Fruit fly (Drosophila melanogaster): Measurements from ENCODE around the gene DNAlig4.
A peak's percentile ranks its signal among the peaks of the same experiment; 100 is the strongest.

Gene DNAlig4

DNA sequence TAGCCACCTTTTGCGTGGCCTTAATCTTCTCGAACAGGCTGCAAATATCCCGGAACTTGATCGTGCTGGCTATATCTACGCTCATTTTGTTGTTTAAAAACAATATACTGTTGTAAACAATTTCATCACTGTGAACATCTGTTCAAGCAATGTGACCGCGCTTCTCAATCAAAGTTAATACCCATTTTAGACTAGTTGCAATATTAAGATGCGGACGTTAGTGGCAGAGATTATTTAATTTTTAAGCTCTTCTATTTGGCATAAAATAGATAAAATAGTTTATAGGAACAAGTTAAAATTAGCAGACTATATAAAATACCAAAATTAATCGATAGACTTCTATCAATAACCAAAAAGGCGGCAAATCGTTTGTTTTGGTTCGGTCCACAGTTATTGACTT is at the start of gene DNAlig4, which contains the start of gene CG11164:
DNAlig4 (minus strand) TSS at position 156 of the 400 bp plus-strand sequence.
CG11164 (plus strand) TSS at position 359 of the 400 bp plus-strand sequence.
- TF ChIP-seq salr (GFP tag; optimal IDR thresholded peaks at IDR 0.05) (no peak), Sox102F (GFP tag; optimal IDR thresholded peaks at IDR 0.05) (no peak), CG31627 (GFP tag; optimal IDR thresholded peaks at IDR 0.05) (no peak), CG34406 (GFP tag; optimal IDR thresholded peaks at IDR 0.05) (no peak), CG32006 (GFP tag; optimal IDR thresholded peaks at IDR 0.05) (no peak), spab (GFP tag; optimal IDR thresholded peaks at IDR 0.05) (no peak), dac (GFP tag; optimal IDR thresholded peaks at IDR 0.05) (no peak), fd59A (GFP tag; optimal IDR thresholded peaks at IDR 0.05) (no peak), Eip93F (GFP tag; optimal IDR thresholded peaks at IDR 0.05) (no peak), svp (GFP tag) (no peak), CG16779 (tag; optimal IDR thresholded peaks at IDR 0.05) (no peak), pdm3 (GFP tag; optimal IDR thresholded peaks at IDR 0.05) (no peak), CG3919 (GFP tag; optimal IDR thresholded peaks at IDR 0.05) (no peak)

DNA sequence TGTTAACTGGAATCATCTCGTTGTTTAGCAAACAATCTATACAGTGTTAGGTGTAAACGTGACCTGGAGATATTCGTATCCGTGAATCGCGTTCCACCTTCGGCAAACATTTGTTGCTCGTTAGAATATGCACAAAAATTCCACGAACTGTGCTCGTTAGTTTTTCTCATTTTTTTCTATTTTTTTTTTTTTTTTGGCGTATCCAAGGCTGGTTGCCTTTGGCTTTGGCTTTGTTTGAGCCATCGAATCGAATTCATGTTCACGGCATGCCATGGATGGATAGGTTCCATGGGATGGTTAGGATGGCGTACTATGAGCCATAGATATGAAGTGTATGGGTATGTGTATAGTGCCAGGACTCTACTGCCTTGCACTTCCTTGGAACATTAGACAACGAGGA is 32.1 kb upstream of the DNAlig4 start:
- TF ChIP-seq CG11902 (GFP tag; optimal IDR thresholded peaks at IDR 0.05) (no peak), CG8632 (GFP tag; optimal IDR thresholded peaks at IDR 0.05) (no peak), CG6276 (GFP tag; optimal IDR thresholded peaks at IDR 0.05) (no peak), lz (GFP tag; optimal IDR thresholded peaks at IDR 0.05) (no peak), Eip78C (GFP tag) (no peak), Sox14 (GFP tag; optimal IDR thresholded peaks at IDR 0.05) (no peak), acj6 (GFP tag; optimal IDR thresholded peaks at IDR 0.05) (no peak), svp (GFP tag) (no peak), esn (GFP tag; optimal IDR thresholded peaks at IDR 0.05) (no peak), fd59A (GFP tag; optimal IDR thresholded peaks at IDR 0.05) (no peak), CG7368 (GFP tag; optimal IDR thresholded peaks at IDR 0.05) (no peak), fkh (GFP tag; optimal IDR thresholded peaks at IDR 0.05) (no peak), CG10669 (GFP tag; optimal IDR thresholded peaks at IDR 0.05) (no peak), CG16779 (tag; optimal IDR thresholded peaks at IDR 0.05) (no peak), CG4318 (GFP tag; optimal IDR thresholded peaks at IDR 0.05) (no peak), pdm3 (GFP tag; optimal IDR thresholded peaks at IDR 0.05) (no peak)

DNA sequence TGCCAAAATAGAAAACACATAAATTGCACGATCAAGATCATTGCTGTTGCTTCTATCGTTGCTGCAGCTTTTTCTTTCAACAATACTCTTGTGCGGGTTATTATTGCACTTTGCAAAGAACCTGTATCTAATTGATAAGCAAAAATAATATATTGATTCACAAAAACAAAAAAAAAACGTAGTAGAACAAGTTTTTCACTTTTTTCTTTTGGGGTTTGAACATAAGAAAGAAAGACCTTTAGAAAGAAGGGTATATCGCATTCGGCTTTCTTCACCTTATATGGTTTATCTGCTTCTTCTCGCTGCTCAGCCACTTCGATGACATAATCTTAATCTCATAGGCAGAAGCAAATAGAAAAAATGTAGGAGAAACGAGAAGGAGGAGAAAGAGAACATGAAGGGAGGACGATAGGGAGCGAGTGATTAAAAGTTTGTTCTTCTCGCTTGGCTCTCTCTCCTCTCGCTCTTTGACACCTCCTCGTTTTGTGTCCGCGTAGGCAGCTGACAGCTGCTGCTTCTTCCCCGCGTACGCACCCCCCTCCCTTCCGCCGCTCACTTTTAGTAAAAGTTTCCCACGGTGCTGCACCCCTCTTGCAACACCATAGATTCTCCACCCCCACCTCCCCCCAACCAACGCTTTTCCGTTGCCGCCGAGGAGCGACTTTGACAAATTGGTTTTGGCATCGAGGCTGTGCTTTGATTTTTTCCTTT is 31.3 kb upstream of the DNAlig4 start:
- TF ChIP-seq fd85E (GFP tag; optimal IDR thresholded peaks at IDR 0.05) (no peak), Sox15 (GFP tag; optimal IDR thresholded peaks at IDR 0.05) (no peak), dsx (GFP tag; optimal IDR thresholded peaks at IDR 0.05; ENCODE audit: poor library complexity, severe bottlenecking) (no peak), CG6276 (GFP tag; optimal IDR thresholded peaks at IDR 0.05) (no peak), Sox102F (GFP tag; optimal IDR thresholded peaks at IDR 0.05) (no peak), OdsH (GFP tag; optimal IDR thresholded peaks at IDR 0.05) (no peak), ss (GFP tag; optimal IDR thresholded peaks at IDR 0.05) (no peak), CG3919 (GFP tag; optimal IDR thresholded peaks at IDR 0.05) (no peak), CG32006 (GFP tag; optimal IDR thresholded peaks at IDR 0.05) (peak; percentile 50), Hr39 (GFP tag; optimal IDR thresholded peaks at IDR 0.05) (no peak), vri (GFP tag; optimal IDR thresholded peaks at IDR 0.05) (peak; percentile 41), Smox (GFP tag; optimal IDR thresholded peaks at IDR 0.05) (no peak), CG15336 (GFP tag; IDR thresholded peaks at IDR 0.05) (0 out of 2 replicates have a peak, but pooled peaks have one; percentile 29), CG8319 (GFP tag; optimal IDR thresholded peaks at IDR 0.05) (no peak), topi (GFP tag; optimal IDR thresholded peaks at IDR 0.05) (no peak), Hr4 (GFP tag; optimal IDR thresholded peaks at IDR 0.05) (peak; percentile 32), CG9139 (GFP tag; optimal IDR thresholded peaks at IDR 0.05) (no peak), Gug (GFP tag; IDR thresholded peaks at IDR 0.05) (peak; percentile 55), Eip78C (GFP tag) (no peak), CG8632 (GFP tag; optimal IDR thresholded peaks at IDR 0.05) (no peak), Eip93F (GFP tag; optimal IDR thresholded peaks at IDR 0.05) (no peak), CG10631 (GFP tag; optimal IDR thresholded peaks at IDR 0.05) (no peak), pdm3 (GFP tag; optimal IDR thresholded peaks at IDR 0.05) (peak; percentile 4), Ets21C (GFP tag; optimal IDR thresholded peaks at IDR 0.05) (no peak), CG11762 (GFP tag; optimal IDR thresholded peaks at IDR 0.05; ENCODE audit: insufficient read depth) (no peak), CG34406 (GFP tag; optimal IDR thresholded peaks at IDR 0.05) (no peak), salr (GFP tag; optimal IDR thresholded peaks at IDR 0.05) (no peak), dac (GFP tag; optimal IDR thresholded peaks at IDR 0.05) (no peak), CG11902 (GFP tag; optimal IDR thresholded peaks at IDR 0.05) (no peak), net (GFP tag; optimal IDR thresholded peaks at IDR 0.05) (no peak), acj6 (GFP tag; optimal IDR thresholded peaks at IDR 0.05) (no peak), CG10669 (GFP tag; optimal IDR thresholded peaks at IDR 0.05) (no peak), eg (GFP tag; IDR thresholded peaks at IDR 0.05) (peak; percentile 63; the same call in 2 of the 3 replicates), CG6163 (GFP tag; IDR thresholded peaks at IDR 0.05) (peak; percentile 24; the same call in 1 of the 3 replicates)
